Fruit fly (Drosophila melanogaster) whole organism, prepupa: ENCODE measurements around the gene Argp.

Experiments
- Blimp-1 ChIP-seq: fragments of 200-800 bp; sonication (Bioruptor generic); optimal IDR thresholded peaks from 3 replicates; lab custom pipeline; 2017; ENCODE audit warnings: missing biosample characterization, missing genetic modification characterization, mild to moderate bottlenecking, moderate library complexity, missing genetic modification reagents
- CG10631 ChIP-seq: fragments of 200-800 bp; sonication (Bioruptor generic); optimal IDR thresholded peaks from 2 replicates; lab custom pipeline; 2016; ENCODE audit warnings: missing biosample characterization, missing genetic modification characterization
- CG10669 ChIP-seq: fragments of 200-800 bp; sonication (Bioruptor generic); optimal IDR thresholded peaks from 3 replicates; lab custom pipeline; 2018; ENCODE audit warnings: missing biosample characterization, mild to moderate bottlenecking, missing genetic modification characterization, moderate library complexity
- CG11294 ChIP-seq: fragments of 200-800 bp; sonication (Bioruptor generic); IDR thresholded peaks from 2 replicates; pipeline ENCODE4 v1.3.6; 2022; ENCODE audit warnings: missing biosample characterization, missing genetic modification characterization
- CG11762 ChIP-seq: fragments of 200-800 bp; sonication (Bioruptor generic); optimal IDR thresholded peaks from 3 replicates; lab custom pipeline; 2016; ENCODE audit warnings: missing biosample characterization, missing genetic modification characterization; ENCODE audit not compliant: insufficient read depth
- CG11902 ChIP-seq: fragments of 200-800 bp; sonication (Bioruptor generic); optimal IDR thresholded peaks from 3 replicates; lab custom pipeline; 2016; ENCODE audit warnings: missing biosample characterization, missing genetic modification characterization
- CG1621 ChIP-seq: fragments of 200-800 bp; sonication (Bioruptor generic); optimal IDR thresholded peaks from 3 replicates; lab custom pipeline; 2018; ENCODE audit warnings: missing biosample characterization, mild to moderate bottlenecking, missing genetic modification characterization
- CG16779 ChIP-seq: fragments of 200-800 bp; sonication (Bioruptor generic); optimal IDR thresholded peaks from 3 replicates; lab custom pipeline; 2017; ENCODE audit warnings: missing biosample characterization, mild to moderate bottlenecking, missing genetic modification characterization
- CG3032 ChIP-seq: fragments of 200-800 bp; optimal IDR thresholded peaks from 2 replicates; lab custom pipeline; 2019; ENCODE audit warnings: missing biosample characterization, mild to moderate bottlenecking, missing genetic modification characterization, moderate library complexity
- CG31627 ChIP-seq: fragments of 200-800 bp; sonication (Bioruptor generic); optimal IDR thresholded peaks from 3 replicates; lab custom pipeline; 2016; ENCODE audit warnings: missing biosample characterization, missing genetic modification characterization
- CG32006 ChIP-seq: fragments of 200-800 bp; sonication (Bioruptor generic); optimal IDR thresholded peaks from 3 replicates; lab custom pipeline; 2017; ENCODE audit warnings: missing biosample characterization, mild to moderate bottlenecking, missing genetic modification characterization
- CG34406 ChIP-seq: fragments of 200-800 bp; sonication (Bioruptor generic); optimal IDR thresholded peaks from 3 replicates; lab custom pipeline; 2016; ENCODE audit warnings: missing biosample characterization, missing genetic modification characterization
- CG6163 ChIP-seq: fragments of 200-800 bp; sonication (Bioruptor generic); IDR thresholded peaks from 3 replicates; pipeline ENCODE4 v1.3.6; 2022; ENCODE audit warnings: missing biosample characterization, missing genetic modification characterization
- CG6808 ChIP-seq: fragments of 200-800 bp; sonication (Bioruptor generic); optimal IDR thresholded peaks from 3 replicates; lab custom pipeline; 2017; ENCODE audit warnings: missing biosample characterization, missing genetic modification characterization, mild to moderate bottlenecking, moderate library complexity, missing genetic modification reagents
- CG6854 ChIP-seq: fragments of 200-800 bp; sonication (Bioruptor generic); optimal IDR thresholded peaks from 2 replicates; lab custom pipeline; 2017; ENCODE audit warnings: missing biosample characterization, mild to moderate bottlenecking, missing genetic modification characterization
- CG7368 ChIP-seq: fragments of 200-800 bp; sonication (Bioruptor generic); optimal IDR thresholded peaks from 3 replicates; lab custom pipeline; 2016; ENCODE audit warnings: missing biosample characterization, missing genetic modification characterization
- CG8119 ChIP-seq: fragments of 200-800 bp; sonication (Bioruptor generic); IDR thresholded peaks from 3 replicates; pipeline ENCODE4 v1.3.6; 2022; ENCODE audit warnings: missing biosample characterization, missing genetic modification characterization
- CG8632 ChIP-seq: fragments of 200-800 bp; sonication (Bioruptor generic); optimal IDR thresholded peaks from 3 replicates; lab custom pipeline; 2016; ENCODE audit warnings: missing biosample characterization, missing genetic modification characterization
- CG9139 ChIP-seq: fragments of 200-800 bp; sonication (Bioruptor generic); optimal IDR thresholded peaks from 3 replicates; lab custom pipeline; 2017; ENCODE audit warnings: missing biosample characterization, mild to moderate bottlenecking, missing genetic modification characterization
- Eip75B ChIP-seq: fragments of 200-800 bp; sonication (Bioruptor generic); optimal IDR thresholded peaks from 3 replicates; lab custom pipeline; 2016; ENCODE audit warnings: missing biosample characterization, missing genetic modification characterization
- Eip78C ChIP-seq: fragments of 200-800 bp; sonication (Bioruptor generic); peaks from one replicate; lab custom pipeline; 2016; ENCODE audit warnings: missing biosample characterization, missing genetic modification characterization
- Eip93F ChIP-seq: fragments of 200-800 bp; sonication (Bioruptor generic); optimal IDR thresholded peaks from 2 replicates; lab custom pipeline; 2016; ENCODE audit warnings: missing biosample characterization, mild to moderate bottlenecking, missing genetic modification characterization
- Ets21C ChIP-seq: fragments of 200-800 bp; sonication (Bioruptor generic); optimal IDR thresholded peaks from 3 replicates; lab custom pipeline; 2016; ENCODE audit warnings: missing biosample characterization, missing genetic modification characterization
- Ets96B ChIP-seq: fragments of 200-800 bp; optimal IDR thresholded peaks from 2 replicates; lab custom pipeline; 2019; ENCODE audit warnings: missing biosample characterization, mild to moderate bottlenecking, missing genetic modification characterization, moderate library complexity
- Gug ChIP-seq: fragments of 200-800 bp; sonication (Bioruptor generic); IDR thresholded peaks from 2 replicates; pipeline ENCODE4 v1.3.6; 2022; ENCODE audit warnings: missing biosample characterization, missing genetic modification characterization
- Hr39 ChIP-seq: fragments of 200-800 bp; sonication (Bioruptor generic); optimal IDR thresholded peaks from 2 replicates; lab custom pipeline; 2016; ENCODE audit warnings: missing biosample characterization, missing genetic modification characterization
- Lpt ChIP-seq: fragments of 200-800 bp; sonication (Bioruptor generic); optimal IDR thresholded peaks from 3 replicates; lab custom pipeline; 2016; ENCODE audit warnings: missing biosample characterization, missing genetic modification characterization
- Met ChIP-seq: fragments of 200-800 bp; sonication (Bioruptor generic); optimal IDR thresholded peaks from 3 replicates; lab custom pipeline; 2016; ENCODE audit warnings: missing biosample characterization, missing genetic modification characterization
- OdsH ChIP-seq: fragments of 200-800 bp; sonication (Bioruptor generic); optimal IDR thresholded peaks from 3 replicates; lab custom pipeline; 2016; ENCODE audit warnings: missing biosample characterization, missing genetic modification characterization
- Smox ChIP-seq: fragments of 200-800 bp; sonication (Bioruptor generic); optimal IDR thresholded peaks from 3 replicates; lab custom pipeline; 2016; ENCODE audit warnings: missing biosample characterization, missing genetic modification characterization
- Sox102F ChIP-seq: fragments of 200-800 bp; sonication (Bioruptor generic); optimal IDR thresholded peaks from 2 replicates; lab custom pipeline; 2016; ENCODE audit warnings: missing biosample characterization, mild to moderate bottlenecking, missing genetic modification characterization
- Sox15 ChIP-seq: fragments of 200-800 bp; sonication (Bioruptor generic); optimal IDR thresholded peaks from 3 replicates; lab custom pipeline; 2016; ENCODE audit warnings: missing biosample characterization, missing genetic modification characterization
- achi ChIP-seq: fragments of 200-800 bp; sonication (Bioruptor generic); optimal IDR thresholded peaks from 3 replicates; lab custom pipeline; 2016; ENCODE audit warnings: missing biosample characterization, missing genetic modification characterization
- acj6 ChIP-seq: fragments of 200-800 bp; sonication (Bioruptor generic); optimal IDR thresholded peaks from 3 replicates; lab custom pipeline; 2016; ENCODE audit warnings: missing biosample characterization, missing genetic modification characterization
- dac ChIP-seq: fragments of 200-800 bp; sonication (Bioruptor generic); optimal IDR thresholded peaks from 2 replicates; lab custom pipeline; 2017; ENCODE audit warnings: missing biosample characterization, mild to moderate bottlenecking, missing genetic modification characterization
- dsx ChIP-seq: fragments of 200-800 bp; optimal IDR thresholded peaks from 3 replicates; lab custom pipeline; 2019; ENCODE audit warnings: missing biosample characterization, mild to moderate bottlenecking, missing genetic modification characterization, moderate library complexity; ENCODE audit not compliant: poor library complexity, severe bottlenecking
- eg ChIP-seq: fragments of 200-800 bp; sonication (Bioruptor generic); IDR thresholded peaks from 3 replicates; pipeline ENCODE4 v1.3.6; 2022; ENCODE audit warnings: missing biosample characterization, missing genetic modification characterization
- fd59A ChIP-seq: fragments of 200-800 bp; sonication (Bioruptor generic); optimal IDR thresholded peaks from 2 replicates; lab custom pipeline; 2017; ENCODE audit warnings: missing biosample characterization, mild to moderate bottlenecking, missing genetic modification characterization, missing genetic modification reagents
- fd85E ChIP-seq: fragments of 200-800 bp; sonication (Bioruptor generic); optimal IDR thresholded peaks from 3 replicates; lab custom pipeline; 2016; ENCODE audit warnings: missing biosample characterization, missing genetic modification characterization
- pdm3 ChIP-seq: fragments of 200-800 bp; sonication (Bioruptor generic); optimal IDR thresholded peaks from 3 replicates; lab custom pipeline; 2016; ENCODE audit warnings: missing biosample characterization, missing genetic modification characterization
- salr ChIP-seq, 2 experiments: fragments of 200-800 bp; sonication (Bioruptor generic); optimal IDR thresholded peaks; 3 replicates each; lab custom pipeline; 2016 to 2018; ENCODE audit warnings: missing biosample characterization in 2 of 2, missing genetic modification characterization in 2 of 2, mild to moderate bottlenecking in 1 of 2
- spab ChIP-seq: fragments of 200-800 bp; sonication (Bioruptor generic); optimal IDR thresholded peaks from 2 replicates; lab custom pipeline; 2017; ENCODE audit warnings: missing biosample characterization, mild to moderate bottlenecking, missing genetic modification characterization, missing genetic modification reagents
- ss ChIP-seq, 2 experiments: fragments of 200-800 bp; sonication (Bioruptor generic); optimal IDR thresholded peaks; 2 replicates in 1 of 2; 3 replicates in 1 of 2; lab custom pipeline; 2017 to 2018; ENCODE audit warnings: mild to moderate bottlenecking in 2 of 2, missing biosample characterization in 2 of 2, missing genetic modification characterization in 2 of 2, moderate library complexity in 1 of 2
- topi ChIP-seq: fragments of 200-800 bp; sonication (Bioruptor generic); optimal IDR thresholded peaks from 3 replicates; lab custom pipeline; 2016; ENCODE audit warnings: missing biosample characterization, missing genetic modification characterization
- vri ChIP-seq: fragments of 200-800 bp; sonication (Bioruptor generic); optimal IDR thresholded peaks from 3 replicates; lab custom pipeline; 2016; ENCODE audit warnings: missing biosample characterization, mild to moderate bottlenecking, missing genetic modification characterization

Argp gene

dm6 chr3R:13716827-13717226 is 7.1 kb upstream of the Argp start (continued):
- peak; percentile 45 for TF ChIP-seq Ets21C (GFP tag; lab: Kevin White, UChicago)
- TF ChIP-seq CG11294, result peak; percentile 86
- TF ChIP-seq acj6 (GFP tag; lab: Kevin White, UChicago), result peak; percentile 80
- peak; percentile 51 for TF ChIP-seq CG34406 (GFP tag; lab: Kevin White, UChicago)
- TF ChIP-seq Sox102F, result peak; percentile 49
- peak; percentile 85 for TF ChIP-seq pdm3 (GFP tag; lab: Kevin White, UChicago)
- TF ChIP-seq topi, result peak; percentile 59
- TF ChIP-seq fd59A (GFP tag; lab: Kevin White, UChicago), result peak; percentile 66
- peak; percentile 57 for TF ChIP-seq CG8632
- TF ChIP-seq CG8119, result peak; percentile 95
- peak; percentile 82 for TF ChIP-seq achi (GFP tag; lab: Kevin White, UChicago)

- peak in 1 of 2 experiments; percentile 1 for TF ChIP-seq salr (GFP tag; optimal IDR thresholded peaks at IDR 0.05; lab: Kevin White, UChicago)
- TF ChIP-seq Ets21C (GFP tag; lab: Kevin White, UChicago), result no peak
- TF ChIP-seq Eip93F (GFP tag; lab: Kevin White, UChicago), result no peak
- peak; percentile 54 for TF ChIP-seq spab
- no peak for TF ChIP-seq CG6854 (GFP tag; lab: Kevin White, UChicago)
- peak; percentile 6 for TF ChIP-seq Lpt (GFP tag; lab: Kevin White, UChicago)
- TF ChIP-seq Eip78C, result peak; percentile 19
- TF ChIP-seq CG3032 (tag; lab: Kevin White, UChicago), result peak; percentile 29
- peak; percentile 5 for TF ChIP-seq Met (GFP tag; lab: Kevin White, UChicago)
- TF ChIP-seq CG6808 (GFP tag; lab: Kevin White, UChicago), result peak; percentile 81
- TF ChIP-seq CG16779, result peak; percentile 26
- TF ChIP-seq CG6163 (GFP tag; lab: Robert Waterston, UW), result peak; percentile 63; the same call in 1 of the 3 replicates
- TF ChIP-seq Eip75B (GFP tag; lab: Kevin White, UChicago), result peak; percentile 21
- TF ChIP-seq OdsH (GFP tag; lab: Kevin White, UChicago), result no peak
- TF ChIP-seq CG9139, result peak; percentile 66
- TF ChIP-seq Ets96B (tag; lab: Kevin White, UChicago), result peak; percentile 38
- peak; percentile 55 for TF ChIP-seq dsx (GFP tag; lab: Kevin White, UChicago)
- TF ChIP-seq CG8119, result peak; percentile 21; the same call in 1 of the 3 replicates
- TF ChIP-seq CG11902 (GFP tag; lab: Kevin White, UChicago), result no peak
- peak; percentile 67 to 77 for TF ChIP-seq ss (GFP tag; optimal IDR thresholded peaks at IDR 0.05; lab: Kevin White, UChicago)
- TF ChIP-seq eg (GFP tag; lab: Robert Waterston, UW), result peak; percentile 45; the same call in 1 of the 3 replicates
These were observed 6.1 kb upstream of the Argp start for dm6 chr3R:13715674-13716454.

- TF ChIP-seq Gug (GFP tag; lab: Robert Waterston, UW), result no peak
- no peak for TF ChIP-seq OdsH (GFP tag; lab: Kevin White, UChicago)
- no peak for TF ChIP-seq Smox (GFP tag; lab: Kevin White, UChicago)
- TF ChIP-seq Sox102F, result peak; percentile 55
- peak; percentile 81 for TF ChIP-seq Eip78C
- no peak for TF ChIP-seq CG32006 (GFP tag; lab: Kevin White, UChicago)
- peak; percentile 49 for TF ChIP-seq CG1621
- no peak for TF ChIP-seq Sox15
- TF ChIP-seq fd85E (GFP tag; lab: Kevin White, UChicago), result no peak
- peak; percentile 28 for TF ChIP-seq Lpt (GFP tag; lab: Kevin White, UChicago)
- TF ChIP-seq Hr39 (GFP tag; lab: Kevin White, UChicago), result no peak
- TF ChIP-seq Blimp-1, result no peak
- TF ChIP-seq CG6808 (GFP tag; lab: Kevin White, UChicago), result peak; percentile 30
- no peak for TF ChIP-seq CG7368
- peak; percentile 33 for TF ChIP-seq vri (GFP tag; lab: Kevin White, UChicago)
- TF ChIP-seq CG11762 (GFP tag; lab: Kevin White, UChicago), result no peak
- TF ChIP-seq CG31627 (GFP tag; lab: Kevin White, UChicago), result no peak
- TF ChIP-seq CG6854 (GFP tag; lab: Kevin White, UChicago), result no peak
- TF ChIP-seq CG10669, result no peak
- TF ChIP-seq Eip93F (GFP tag; lab: Kevin White, UChicago), result no peak
- TF ChIP-seq CG8119, result no peak; the same call in 2 of the 3 replicates
- TF ChIP-seq dac (GFP tag; lab: Kevin White, UChicago), result no peak
- no peak for TF ChIP-seq CG10631 (GFP tag; lab: Kevin White, UChicago)
These were observed 5.4 kb upstream of the Argp start, which contains the start of gene kmr for dm6 chr3R:13715012-13715673. Gene kmr (plus strand): TSS chr3R:13715207.
